Worm (Caenorhabditis elegans): ENCODE measurements around the gene Y51A2A.5.
"Not testable (repeated sequence)": the region's sequence is repeated elsewhere in the genome, so short reads cannot be mapped to it uniquely, and the experiment has no call there.

Gene Y51A2A.5

ce11 chrV:18282597-18282996 lies 16.0 kb upstream of the Y51A2A.5 start, which contains the start of gene clec-247:
Gene clec-247 (plus strand): TSS chrV:18282897.
- TF ChIP-seq hlh-13 (GFP tag; optimal IDR thresholded peaks at IDR 0.05) (no peak), pha-4 (tag; optimal IDR thresholded peaks at IDR 0.05) (no peak), pax-1 (tag; optimal IDR thresholded peaks at IDR 0.05) (no peak), odd-2 (tag; optimal IDR thresholded peaks at IDR 0.05) (no peak), pat-9 (tag; optimal IDR thresholded peaks at IDR 0.05) (no peak), mec-3 (tag; optimal IDR thresholded peaks at IDR 0.05; ENCODE audit: borderline replicate concordance) (no peak), F13H6.1 (tag; optimal IDR thresholded peaks at IDR 0.05) (no peak), unc-55 (GFP tag; optimal IDR thresholded peaks at IDR 0.05) (no peak)

- TF ChIP-seq rnt-1 (tag; optimal IDR thresholded peaks at IDR 0.05) (no peak), pha-2 (tag; optimal IDR thresholded peaks at IDR 0.05) (no peak), ceh-2 (tag; optimal IDR thresholded peaks at IDR 0.05) (no peak), ceh-34 (tag; optimal IDR thresholded peaks at IDR 0.05) (no peak)
These were observed 8.0 kb upstream of the Y51A2A.5 start, which contains the start of gene Y51A2A.4 for ce11 chrV:18290642-18291041. Gene Y51A2A.4 (plus strand): TSS chrV:18290942.

ce11 chrV:18292295-18292694 lies 6.3 kb upstream of the Y51A2A.5 start, which contains the start of gene Y51A2A.12:
Gene Y51A2A.12 (plus strand): TSS chrV:18292595.
- no peak for TF ChIP-seq tbx-7 (tag; optimal IDR thresholded peaks at IDR 0.05)
- TF ChIP-seq sox-4 (tag; optimal IDR thresholded peaks at IDR 0.05): no peak
- TF ChIP-seq elt-4 (tag; optimal IDR thresholded peaks at IDR 0.05): no peak
- no peak for TF ChIP-seq unc-3 (GFP tag; conservative IDR thresholded peaks at IDR 0.05)
- TF ChIP-seq unc-3 (tag; optimal IDR thresholded peaks at IDR 0.05): no peak
- no peak for TF ChIP-seq ets-4 (tag; optimal IDR thresholded peaks at IDR 0.05)
- no peak for TF ChIP-seq ahr-1 (tag; optimal IDR thresholded peaks at IDR 0.05)
- TF ChIP-seq ceh-30 (tag; optimal IDR thresholded peaks at IDR 0.05): no peak
- TF ChIP-seq ama-1 (optimal IDR thresholded peaks at IDR 0.05): no peak
- no peak for TF ChIP-seq ceh-6 (GFP tag; optimal IDR thresholded peaks at IDR 0.05)
- TF ChIP-seq ceh-2 (tag; optimal IDR thresholded peaks at IDR 0.05): no peak
- no peak for TF ChIP-seq tbx-2 (tag; optimal IDR thresholded peaks at IDR 0.05)
- no peak for TF ChIP-seq eyg-1 (tag; optimal IDR thresholded peaks at IDR 0.05)
- TF ChIP-seq sox-2 (GFP tag; IDR thresholded peaks at IDR 0.05): no peak

- no peak for TF ChIP-seq pat-9 (tag; optimal IDR thresholded peaks at IDR 0.05)
- TF ChIP-seq dve-1 (tag; optimal IDR thresholded peaks at IDR 0.05): no peak
- TF ChIP-seq nhr-11 (tag; optimal IDR thresholded peaks at IDR 0.05): no peak
- no peak for TF ChIP-seq rnt-1 (tag; optimal IDR thresholded peaks at IDR 0.05)
- TF ChIP-seq pros-1 (tag; optimal IDR thresholded peaks at IDR 0.05): no peak
- TF ChIP-seq ceh-34 (tag; optimal IDR thresholded peaks at IDR 0.05): no peak
- no peak for TF ChIP-seq dmd-4 (tag; optimal IDR thresholded peaks at IDR 0.05; ENCODE audit: borderline replicate concordance)
- TF ChIP-seq pax-1 (tag; optimal IDR thresholded peaks at IDR 0.05): no peak
- TF ChIP-seq unc-86 (tag; optimal IDR thresholded peaks at IDR 0.05): no peak
- TF ChIP-seq ref-2 (tag; optimal IDR thresholded peaks at IDR 0.05): no peak
- no peak for TF ChIP-seq fkh-6 (tag; optimal IDR thresholded peaks at IDR 0.05)
- no peak for TF ChIP-seq Y22D7AL.16 (tag; optimal IDR thresholded peaks at IDR 0.05)
- no peak for TF ChIP-seq F13H6.1 (tag; optimal IDR thresholded peaks at IDR 0.05)
- TF ChIP-seq ceh-18 (tag; optimal IDR thresholded peaks at IDR 0.05): no peak
- no peak for TF ChIP-seq ama-1 (optimal IDR thresholded peaks at IDR 0.05)
These were observed 707 bp downstream of the Y51A2A.5 start for ce11 chrV:18299313-18299712.

ce11 chrV:18302414-18302813 lies 3.8 kb downstream of the Y51A2A.5 start, which contains the start of gene Y51A2A.6:
Gene Y51A2A.6 (plus strand): TSS chrV:18302714.
- TF ChIP-seq madf-2 (tag; optimal IDR thresholded peaks at IDR 0.05); mec-3 (tag; optimal IDR thresholded peaks at IDR 0.05; ENCODE audit: borderline replicate concordance); ceh-24 (tag; optimal IDR thresholded peaks at IDR 0.05): not testable (repeated sequence)

Data from whole organism, late embryonic.